Worm (Caenorhabditis elegans) whole organism, L4 larva: ENCODE measurements around the gene npr-26.

ENCODE experiments used
- D1046.2 ChIP-seq: fragments of 200-800 bp; sonication (Bioruptor generic); IDR thresholded peaks from 2 replicates; pipeline ENCODE4 v1.3.6; 2022; ENCODE audit warnings: missing genetic modification characterization, missing compliant biosample characterization
- F10B5.3 ChIP-seq: sonication (generic microtip); optimal IDR thresholded peaks from 2 replicates; lab custom pipeline; 2016; ENCODE audit warnings: mild to moderate bottlenecking, missing genetic modification characterization, missing compliant biosample characterization
- F26F4.8 ChIP-seq: fragments of 200-800 bp; sonication (Bioruptor generic); conservative IDR thresholded peaks from 2 replicates; pipeline ENCODE4 v1.3.6; 2022; ENCODE audit warnings: missing genetic modification characterization, missing compliant biosample characterization
- F49E8.2 ChIP-seq: sonication (generic microtip); optimal IDR thresholded peaks from 2 replicates; lab custom pipeline; 2016; ENCODE audit warnings: missing compliant biosample characterization, mild to moderate bottlenecking, missing genetic modification characterization, borderline replicate concordance
- T20F7.1 ChIP-seq: fragments of 200-800 bp; sonication (Bioruptor generic); optimal IDR thresholded peaks from 2 replicates; lab custom pipeline; 2018; ENCODE audit warnings: mild to moderate bottlenecking, missing genetic modification characterization, missing compliant biosample characterization
- Y105C5A.15 ChIP-seq: fragments of 200-800 bp; sonication (Bioruptor generic); IDR thresholded peaks from 2 replicates; pipeline ENCODE4 v1.3.6; 2022; ENCODE audit warnings: missing genetic modification characterization, missing compliant biosample characterization
- ZK337.2 ChIP-seq: fragments of 200-800 bp; sonication (Bioruptor generic); IDR thresholded peaks from 2 replicates; pipeline ENCODE4 v1.3.6; 2022; ENCODE audit warnings: missing genetic modification reagents, missing genetic modification characterization, missing compliant biosample characterization
- aha-1 ChIP-seq: fragments of 150-350 bp; peaks from one replicate; lab custom pipeline; 2014; ENCODE audit warnings: missing biosample characterization, missing genetic modification characterization
- attf-4 ChIP-seq: sonication (generic microtip); optimal IDR thresholded peaks from 3 replicates; lab custom pipeline; 2017; ENCODE audit warnings: missing biosample characterization, missing genetic modification characterization
- ceh-44 ChIP-seq: fragments of 200-800 bp; sonication (Bioruptor generic); IDR thresholded peaks from 2 replicates; pipeline ENCODE4 v1.3.6; 2022; ENCODE audit warnings: missing genetic modification reagents, missing genetic modification characterization, missing compliant biosample characterization
- ceh-82 ChIP-seq: sonication (generic microtip); optimal IDR thresholded peaks from 2 replicates; lab custom pipeline; 2017; ENCODE audit warnings: missing biosample characterization, missing genetic modification characterization
- ces-1 ChIP-seq: fragments of 150-350 bp; sonication (generic microtip); optimal IDR thresholded peaks from 4 replicates; lab custom pipeline; 2014; ENCODE audit warnings: missing biosample characterization, missing genetic modification reagents, missing genetic modification characterization
- dmd-6 ChIP-seq: fragments of 200-800 bp; sonication (Bioruptor generic); IDR thresholded peaks from 2 replicates; pipeline ENCODE4 v1.3.6; 2022; ENCODE audit warnings: missing genetic modification reagents, missing genetic modification characterization, missing compliant biosample characterization
- egl-27 ChIP-seq: sonication (generic microtip); optimal IDR thresholded peaks from 3 replicates; lab custom pipeline; 2017; ENCODE audit warnings: missing biosample characterization, missing genetic modification reagents, missing genetic modification characterization
- fos-1 ChIP-seq: fragments of 150-350 bp; optimal IDR thresholded peaks from 2 replicates; lab custom pipeline; 2014; ENCODE audit warnings: missing biosample characterization, missing genetic modification characterization
- hif-1 ChIP-seq, 2 experiments: sonication (generic microtip); optimal IDR thresholded peaks; 2 replicates each; lab custom pipeline; 2016 to 2017; ENCODE audit warnings: missing compliant biosample characterization in 2 of 2, missing genetic modification characterization in 2 of 2, missing genetic modification reagents in 2 of 2, missing genotype in 2 of 2, mild to moderate bottlenecking in 1 of 2
- hlh-11 ChIP-seq: fragments of 200-800 bp; sonication (Bioruptor generic); optimal IDR thresholded peaks from 2 replicates; lab custom pipeline; 2018; ENCODE audit warnings: mild to moderate bottlenecking, missing genetic modification characterization, missing compliant biosample characterization
- lim-7 ChIP-seq: fragments of 200-800 bp; sonication (Bioruptor generic); IDR thresholded peaks from 2 replicates; pipeline ENCODE4 v1.3.6; 2022; ENCODE audit warnings: missing genetic modification characterization, missing compliant biosample characterization
- lin-38 ChIP-seq: fragments of 200-800 bp; sonication (Bioruptor generic); IDR thresholded peaks from 2 replicates; pipeline ENCODE4 v1.3.6; 2022; ENCODE audit warnings: missing genetic modification reagents, missing genetic modification characterization, missing compliant biosample characterization
- mdt-29 ChIP-seq: fragments of 200-800 bp; sonication (Bioruptor generic); IDR thresholded peaks from 2 replicates; pipeline ENCODE4 v1.3.6; 2022; ENCODE audit warnings: missing genetic modification reagents, missing genetic modification characterization, missing compliant biosample characterization
- mep-1 ChIP-seq: fragments of 150-350 bp; sonication (generic microtip); optimal IDR thresholded peaks from 3 replicates; lab custom pipeline; 2014; ENCODE audit warnings: missing biosample characterization, missing genetic modification characterization
- mes-2 ChIP-seq: sonication (generic microtip); optimal IDR thresholded peaks from 2 replicates; lab custom pipeline; 2016; ENCODE audit warnings: missing genotype, mild to moderate bottlenecking, missing genetic modification characterization, missing compliant biosample characterization; ENCODE audit not compliant: poor library complexity, severe bottlenecking
- mxl-3 ChIP-seq: fragments of 200-800 bp; sonication (Bioruptor generic); optimal IDR thresholded peaks from 2 replicates; lab custom pipeline; 2018; ENCODE audit warnings: mild to moderate bottlenecking, missing genetic modification characterization, missing compliant biosample characterization
- nhr-111 ChIP-seq: fragments of 200-800 bp; sonication (Bioruptor generic); optimal IDR thresholded peaks from 2 replicates; lab custom pipeline; 2018; ENCODE audit warnings: mild to moderate bottlenecking, missing genetic modification characterization, missing compliant biosample characterization
- nhr-41 ChIP-seq: fragments of 200-800 bp; sonication (Bioruptor generic); IDR thresholded peaks from 2 replicates; pipeline ENCODE4 v1.3.6; 2022; ENCODE audit warnings: missing genetic modification reagents, missing genetic modification characterization, missing compliant biosample characterization
- nhr-42 ChIP-seq: fragments of 200-800 bp; sonication (Bioruptor generic); IDR thresholded peaks from 2 replicates; pipeline ENCODE4 v1.3.6; 2022; ENCODE audit warnings: missing genetic modification characterization, missing compliant biosample characterization
- nhr-76 ChIP-seq: fragments of 150-350 bp; optimal IDR thresholded peaks from 2 replicates; lab custom pipeline; 2014; ENCODE audit warnings: missing biosample characterization, missing genetic modification characterization
- nhr-77 ChIP-seq: fragments of 150-350 bp; optimal IDR thresholded peaks from 2 replicates; lab custom pipeline; 2014; ENCODE audit warnings: missing biosample characterization, missing genetic modification characterization
- pha-4 ChIP-seq, 2 experiments: fragments of 150-350 bp in 1 of 2; fragments of 200-800 bp in 1 of 2; sonication (Bioruptor generic) in 1 of 2; IDR thresholded peaks in 1 of 2; optimal IDR thresholded peaks in 1 of 2; 2 replicates each; pipeline versions ENCODE4 v1.3.6 to Lab custom; 2014 to 2022; ENCODE audit warnings: missing genetic modification characterization in 2 of 2, missing genetic modification reagents in 2 of 2, missing biosample characterization in 1 of 2, missing compliant biosample characterization in 1 of 2
- rbr-2 ChIP-seq: sonication (generic microtip); optimal IDR thresholded peaks from 2 replicates; lab custom pipeline; 2016; ENCODE audit warnings: missing genotype, missing genetic modification characterization, missing compliant biosample characterization
- sdz-12 ChIP-seq: fragments of 200-800 bp; sonication (Bioruptor generic); optimal IDR thresholded peaks from 2 replicates; lab custom pipeline; 2018; ENCODE audit warnings: mild to moderate bottlenecking, missing genetic modification characterization, missing compliant biosample characterization
- set-16 ChIP-seq: fragments of 200-800 bp; sonication (Bioruptor generic); IDR thresholded peaks from 2 replicates; pipeline ENCODE4 v1.3.6; 2022; ENCODE audit warnings: missing genetic modification reagents, missing genetic modification characterization, missing compliant biosample characterization
- skn-1 ChIP-seq: fragments of 150-350 bp; optimal IDR thresholded peaks from 2 replicates; lab custom pipeline; 2014; ENCODE audit warnings: missing biosample characterization, missing genetic modification characterization
- snpc-1.2 ChIP-seq: fragments of 200-800 bp; sonication (Bioruptor generic); IDR thresholded peaks from 2 replicates; pipeline ENCODE4 v1.3.6; 2022; ENCODE audit warnings: missing genetic modification reagents, missing genetic modification characterization, missing compliant biosample characterization
- tag-97 ChIP-seq: fragments of 200-800 bp; sonication (Bioruptor generic); IDR thresholded peaks from 2 replicates; pipeline ENCODE4 v1.3.6; 2022; ENCODE audit warnings: missing genetic modification characterization, missing compliant biosample characterization
- unc-39 ChIP-seq: sonication (generic microtip); optimal IDR thresholded peaks from 2 replicates; lab custom pipeline; 2017; ENCODE audit warnings: missing biosample characterization, missing genetic modification characterization
- unc-62 ChIP-seq, 3 experiments: fragments of 150-350 bp in 1 of 3; sonication (generic microtip); optimal IDR thresholded peaks in 2 of 3; peaks in 1 of 3; 1 replicate in 1 of 3; 2 replicates in 2 of 3; lab custom pipeline; 2014 to 2017; ENCODE audit warnings: missing biosample characterization in 3 of 3, missing genetic modification characterization in 3 of 3, missing genetic modification reagents in 3 of 3, missing genotype in 1 of 3
- vab-7 ChIP-seq: fragments of 200-800 bp; sonication (Bioruptor generic); IDR thresholded peaks from 2 replicates; pipeline ENCODE4 v1.3.6; 2022; ENCODE audit warnings: missing genetic modification reagents, missing genetic modification characterization, missing compliant biosample characterization
- zag-1 ChIP-seq: fragments of 150-350 bp; optimal IDR thresholded peaks from 2 replicates; lab custom pipeline; 2014; ENCODE audit warnings: missing biosample characterization, missing genetic modification characterization
- ztf-11 ChIP-seq: fragments of 150-350 bp; optimal IDR thresholded peaks from 2 replicates; lab custom pipeline; 2014; ENCODE audit warnings: missing biosample characterization, missing genetic modification characterization
- ztf-7 ChIP-seq: fragments of 150-350 bp; optimal IDR thresholded peaks from 2 replicates; lab custom pipeline; 2014; ENCODE audit warnings: missing biosample characterization, missing genetic modification characterization

npr-26 gene

DNA sequence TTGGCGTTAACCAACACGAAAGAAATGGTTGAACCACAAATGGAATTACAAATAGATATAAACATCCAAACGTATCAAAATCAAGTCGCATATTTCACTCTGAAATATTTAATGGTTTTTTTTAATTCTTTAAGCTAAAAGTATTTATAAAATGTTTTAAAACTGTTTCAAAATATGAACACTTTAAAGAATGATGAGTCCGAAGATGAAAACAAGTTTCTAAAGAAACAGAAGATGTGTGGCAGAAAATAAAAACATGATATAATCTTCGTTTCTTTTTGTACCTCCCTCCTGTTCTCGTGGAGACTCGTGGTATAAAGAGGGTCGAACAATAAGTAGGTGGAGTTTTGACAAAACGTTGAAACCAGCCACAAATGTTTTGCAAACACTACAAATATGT, 13.7 kb upstream of the npr-26 start, which contains the start of gene lact-6:
Gene lact-6, minus strand, starts transcription at position 101 of the 400 bp plus-strand sequence.
- TF ChIP-seq mep-1 (no peak), ztf-7 (tag; lab: Kevin White, UChicago) (no peak), ceh-44 (no peak), mes-2 (tag; lab: Kevin White, UChicago) (no peak), nhr-77 (tag; lab: Kevin White, UChicago) (no peak), fos-1 (tag; lab: Kevin White, UChicago) (no peak), vab-7 (no peak), T20F7.1 (GFP tag; lab: Kevin White, UChicago) (no peak), nhr-111 (GFP tag; lab: Kevin White, UChicago) (no peak), nhr-76 (tag; lab: Kevin White, UChicago) (no peak), nhr-42 (GFP tag; lab: Robert Waterston, UW) (no peak), Y105C5A.15 (GFP tag; lab: Robert Waterston, UW) (no peak), skn-1 (tag; lab: Kevin White, UChicago) (no peak), snpc-1.2 (GFP tag; lab: Robert Waterston, UW) (no peak)
- TF ChIP-seq, all 104 proteins: peak for 0

DNA sequence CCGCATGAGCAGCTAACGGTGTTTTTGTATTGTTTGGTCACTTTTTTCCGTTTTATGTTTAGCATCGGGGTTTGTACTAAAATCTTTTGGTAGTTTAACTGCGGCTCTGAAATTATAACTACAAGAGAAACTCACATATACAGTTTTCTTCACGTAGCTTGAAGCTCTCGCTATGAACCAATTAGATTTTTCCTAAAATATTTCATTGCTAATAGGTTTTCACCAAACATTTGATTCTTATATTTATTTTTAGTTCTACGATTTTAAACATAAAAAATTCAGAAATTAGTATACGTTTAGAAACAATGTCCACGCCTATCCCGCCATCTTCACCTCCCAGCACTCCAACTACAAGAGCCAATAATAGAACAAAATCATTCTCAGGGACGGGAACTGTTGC, 9.8 kb upstream of the npr-26 start, which contains the start of gene C06A12.3:
Gene C06A12.3, plus strand, starts transcription at position 301 of the 400 bp plus-strand sequence.
- TF ChIP-seq zag-1 (tag; lab: Kevin White, UChicago) (no peak), sdz-12 (no peak), lin-38 (GFP tag; lab: Robert Waterston, UW) (no peak), ZK337.2 (GFP tag; lab: Robert Waterston, UW) (no peak), vab-7 (no peak), nhr-111 (GFP tag; lab: Kevin White, UChicago) (no peak), F10B5.3 (tag; lab: Kevin White, UChicago) (no peak), dmd-6 (GFP tag; lab: Robert Waterston, UW) (no peak), ztf-11 (tag; lab: Kevin White, UChicago) (no peak), hif-1 (tag; optimal IDR thresholded peaks at IDR 0.05; lab: Kevin White, UChicago) (no peak), ceh-82 (tag; lab: Kevin White, UChicago) (no peak), F26F4.8 (GFP tag; lab: Robert Waterston, UW) (no peak)

DNA sequence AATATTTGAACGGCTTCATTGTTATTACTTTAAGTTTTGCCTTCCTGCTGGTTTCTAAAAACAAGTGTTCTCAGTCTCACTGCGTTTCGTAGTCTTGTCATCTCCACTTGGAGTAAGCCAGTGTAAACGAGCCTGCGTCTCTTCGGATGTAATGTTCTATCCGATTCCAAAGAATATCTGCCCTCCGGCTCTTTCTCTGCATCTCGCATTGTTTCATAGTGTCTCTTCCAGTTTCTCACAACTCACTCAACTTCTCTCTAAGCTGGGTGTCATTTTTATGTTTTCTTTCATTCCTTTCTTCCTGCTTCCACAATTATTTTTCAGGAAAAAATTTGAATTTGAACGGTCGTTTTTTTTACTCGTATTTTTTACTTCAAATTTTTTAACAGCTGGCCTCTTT, 9.3 kb upstream of the npr-26 start:
- TF ChIP-seq rbr-2 (tag; lab: Kevin White, UChicago) (peak; percentile 20), unc-62 (GFP tag; optimal IDR thresholded peaks at IDR 0.05 in 1 of 2; lab: Kevin White, UChicago) (peak in 1 of 2 experiments; percentile 97), unc-62 (tag; optimal IDR thresholded peaks at IDR 0.05; lab: Kevin White, UChicago) (no peak), ztf-11 (tag; lab: Kevin White, UChicago) (no peak), mxl-3 (no peak)

ce11 chrIV:17413343-17413742, 4.3 kb downstream of the npr-26 start:
- no peak for TF ChIP-seq rbr-2 (tag; lab: Kevin White, UChicago)
- TF ChIP-seq unc-62 (GFP tag; optimal IDR thresholded peaks at IDR 0.05 in 1 of 2; lab: Kevin White, UChicago), result peak in 1 of 2 experiments; percentile 90
- TF ChIP-seq unc-62 (tag; optimal IDR thresholded peaks at IDR 0.05; lab: Kevin White, UChicago), result no peak
- no peak for TF ChIP-seq tag-97

- TF ChIP-seq aha-1 (tag; lab: Kevin White, UChicago) (peak; percentile 26), hlh-11 (tag; lab: Kevin White, UChicago) (no peak)
Observed at ce11 chrIV:17407491-17407890, 10.1 kb downstream of the npr-26 start, which contains the start of gene T02D1.9. Gene T02D1.9, minus strand, starts transcription at chrIV:17407591.

ce11 chrIV:17407025-17407424, 10.6 kb downstream of the npr-26 start, which contains the start of gene T02D1.7:
Gene T02D1.7, minus strand, starts transcription at chrIV:17407125.
- no peak for TF ChIP-seq attf-4 (tag; lab: Kevin White, UChicago)
- no peak for TF ChIP-seq set-16 (GFP tag; lab: Robert Waterston, UW)
- no peak for TF ChIP-seq ceh-82 (tag; lab: Kevin White, UChicago)
- TF ChIP-seq mdt-29 (GFP tag; lab: Robert Waterston, UW), result no peak
- no peak for TF ChIP-seq ces-1
- TF ChIP-seq unc-39 (tag; lab: Kevin White, UChicago), result no peak
- TF ChIP-seq ceh-44, result no peak
- TF ChIP-seq hif-1 (tag; optimal IDR thresholded peaks at IDR 0.05; lab: Kevin White, UChicago), result no peak
- no peak for TF ChIP-seq lim-7 (GFP tag; lab: Robert Waterston, UW)
- TF ChIP-seq T20F7.1 (GFP tag; lab: Kevin White, UChicago), result no peak
- TF ChIP-seq nhr-41, result no peak
- no peak for TF ChIP-seq egl-27 (tag; lab: Kevin White, UChicago)
- TF ChIP-seq skn-1 (tag; lab: Kevin White, UChicago), result no peak
- TF ChIP-seq F49E8.2 (tag; lab: Kevin White, UChicago), result no peak
- no peak for TF ChIP-seq D1046.2 (GFP tag; lab: Robert Waterston, UW)
- TF ChIP-seq pha-4 (GFP tag; IDR thresholded peaks at IDR 0.05; lab: Robert Waterston, UW), result no peak
- no peak for TF ChIP-seq pha-4 (tag; optimal IDR thresholded peaks at IDR 0.05; lab: Kevin White, UChicago)
- TF ChIP-seq, all 104 proteins: peak for 0
